Fruit fly (Drosophila melanogaster): ENCODE measurements around the gene PpD3.

PpD3 gene

DNA sequence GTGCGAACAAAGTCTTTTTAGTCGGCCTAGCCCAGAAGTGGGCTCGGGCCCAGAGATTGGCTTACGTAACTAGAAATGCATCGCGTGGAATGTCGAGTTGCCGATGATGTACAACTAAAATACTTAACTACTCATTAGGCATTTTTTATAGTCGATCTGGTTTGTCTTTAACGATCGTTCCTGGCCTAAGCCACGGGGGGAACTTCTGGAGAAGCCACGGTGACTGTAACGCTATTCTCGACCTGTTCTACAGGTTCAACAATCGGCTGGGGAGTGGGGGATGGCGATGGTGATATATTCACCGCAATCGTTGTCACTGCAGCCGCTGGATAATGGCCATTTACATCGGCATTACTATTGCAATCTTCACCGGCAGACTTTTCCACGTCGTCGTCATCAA lies 1.4 kb upstream of the PpD3 start, which contains the start of gene CG34409:
CG34409 (minus strand) TSS at position 101 of the 400 bp plus-strand sequence.
- TF ChIP-seq pad (GFP tag; optimal IDR thresholded peaks at IDR 0.05) (no peak), Crg-1 (GFP tag; optimal IDR thresholded peaks at IDR 0.05) (no peak), CG12768 (GFP tag; optimal IDR thresholded peaks at IDR 0.05) (no peak), CG11617 (GFP tag; optimal IDR thresholded peaks at IDR 0.05) (no peak), CG7101 (tag; optimal IDR thresholded peaks at IDR 0.05) (no peak)

DNA sequence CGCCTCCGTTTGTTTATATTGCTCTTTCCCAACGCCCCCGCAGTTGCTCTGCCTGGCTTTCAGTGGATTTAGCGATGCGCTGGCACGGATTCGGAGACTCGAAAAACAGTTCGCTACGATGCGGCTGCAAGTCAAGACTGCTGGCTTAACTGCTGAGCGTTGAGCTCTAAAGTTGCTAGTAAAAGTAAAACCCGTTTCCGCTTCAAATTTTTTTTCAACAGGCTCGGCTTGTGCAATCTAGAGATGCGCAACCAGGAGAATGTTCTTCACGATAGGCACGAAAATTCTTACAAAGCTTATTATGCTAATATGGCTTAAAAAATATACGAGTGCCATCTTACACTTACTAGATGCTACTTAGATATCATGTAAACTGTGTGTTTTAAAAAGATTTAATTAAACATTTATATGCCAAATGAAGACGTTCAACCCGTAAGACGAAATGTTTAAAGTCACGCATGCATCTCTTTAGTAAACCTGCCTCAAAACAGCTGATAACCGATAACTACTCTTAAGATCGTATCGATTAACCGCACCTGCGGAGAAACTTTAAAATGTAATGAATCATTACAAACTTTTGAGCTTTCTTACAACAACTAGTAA lies 302 bp upstream of the PpD3 start, which contains the start of gene CG12948:
CG12948 (minus strand) TSS at position 473 of the 603 bp plus-strand sequence.
- TF ChIP-seq tj (GFP tag; optimal IDR thresholded peaks at IDR 0.05) (peak; percentile 43), ovo (GFP tag; optimal IDR thresholded peaks at IDR 0.05) (no peak), CG5204 (GFP tag; optimal IDR thresholded peaks at IDR 0.05) (no peak), cic (GFP tag; optimal IDR thresholded peaks at IDR 0.05) (peak; percentile 9), CG7101 (tag; optimal IDR thresholded peaks at IDR 0.05) (peak; percentile 77), kay (GFP tag; ENCODE audit: borderline replicate concordance) (no peak), CG1620 (GFP tag; optimal IDR thresholded peaks at IDR 0.05) (peak; percentile 65), Hr96 (GFP tag; optimal IDR thresholded peaks at IDR 0.05) (no peak), pad (GFP tag; optimal IDR thresholded peaks at IDR 0.05) (peak; percentile 40), CG33017 (tag; optimal IDR thresholded peaks at IDR 0.05) (peak; percentile 64), toe (GFP tag; optimal IDR thresholded peaks at IDR 0.05) (no peak), CG12768 (GFP tag; optimal IDR thresholded peaks at IDR 0.05) (peak; percentile 36), Crg-1 (GFP tag; optimal IDR thresholded peaks at IDR 0.05) (peak; percentile 43), CG14711 (tag; optimal IDR thresholded peaks at IDR 0.05) (peak; percentile 63), Mnt (GFP tag; optimal IDR thresholded peaks at IDR 0.05) (peak; percentile 61), CG7045 (GFP tag; optimal IDR thresholded peaks at IDR 0.05) (peak; percentile 27), cnc (optimal IDR thresholded peaks at IDR 0.05) (no peak), bab1 (GFP tag; optimal IDR thresholded peaks at IDR 0.05) (peak; percentile 68), CG11617 (GFP tag; optimal IDR thresholded peaks at IDR 0.05) (peak; percentile 61), Clk (GFP tag; optimal IDR thresholded peaks at IDR 0.05) (no peak)

DNA sequence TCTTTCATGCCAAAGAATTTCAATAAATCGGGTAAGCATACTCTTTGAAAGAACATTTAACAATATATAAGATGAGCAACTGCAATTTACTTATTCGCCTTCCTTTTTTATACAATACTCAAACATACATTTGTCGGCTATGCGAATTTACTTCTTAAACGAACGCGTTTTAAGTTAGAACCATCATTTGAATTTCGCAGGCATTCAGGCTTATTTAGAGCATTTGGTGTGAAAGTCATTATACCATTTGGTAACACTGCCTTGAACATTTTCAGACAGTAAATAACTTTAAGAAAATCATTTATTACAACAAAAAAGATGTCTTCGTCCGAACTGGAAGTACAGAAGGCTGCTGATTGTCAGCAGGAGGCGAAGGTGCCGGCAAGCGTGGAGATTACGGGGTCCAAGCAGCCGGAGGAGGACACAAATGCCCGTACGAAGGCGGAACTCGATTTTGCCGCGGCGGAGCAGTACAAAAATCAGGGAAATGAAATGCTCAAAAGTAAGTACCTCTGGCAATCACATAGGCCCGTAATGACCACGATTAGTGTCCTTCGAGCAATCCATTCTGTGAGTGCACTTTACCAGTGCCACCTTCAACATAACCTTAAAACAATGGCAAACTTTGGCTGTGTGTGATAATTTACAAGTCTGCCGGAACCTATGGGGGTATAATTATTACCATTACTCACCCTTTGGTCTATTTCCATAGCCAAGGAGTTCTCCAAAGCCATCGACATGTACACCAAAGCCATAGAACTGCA lies 407 bp downstream of the PpD3 start:
- TF ChIP-seq cic (GFP tag; optimal IDR thresholded peaks at IDR 0.05) (no peak), ovo (GFP tag; optimal IDR thresholded peaks at IDR 0.05) (no peak), CG7045 (GFP tag; optimal IDR thresholded peaks at IDR 0.05) (no peak), Mnt (GFP tag; optimal IDR thresholded peaks at IDR 0.05) (no peak), CG1620 (GFP tag; optimal IDR thresholded peaks at IDR 0.05) (no peak), CG12768 (GFP tag; optimal IDR thresholded peaks at IDR 0.05) (no peak), toe (GFP tag; optimal IDR thresholded peaks at IDR 0.05) (no peak)

DNA sequence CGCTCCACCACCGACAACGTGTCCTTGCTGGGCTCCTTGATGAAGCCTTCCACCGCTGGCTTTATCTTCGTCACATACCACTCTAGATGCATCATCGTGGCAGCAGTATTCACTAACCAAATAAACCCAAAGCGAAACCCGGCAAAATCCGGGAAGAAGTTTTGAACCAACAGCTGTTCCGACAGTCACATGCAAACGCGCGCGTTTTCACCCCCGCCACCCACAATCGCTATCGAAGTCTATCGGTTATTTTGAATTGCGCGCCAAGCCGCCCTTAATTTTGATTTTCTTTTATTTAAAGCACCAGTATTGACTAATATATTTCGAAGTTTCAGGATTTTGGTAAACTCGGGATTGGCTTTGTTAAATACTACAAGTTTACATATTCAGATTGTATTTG lies 6.8 kb downstream of the PpD3 start, which contains the start of gene Tti1:
Tti1 (minus strand) TSS at position 200 of the 400 bp plus-strand sequence.
- no peak for TF ChIP-seq CG12768 (GFP tag; optimal IDR thresholded peaks at IDR 0.05)
- TF ChIP-seq tj (GFP tag; optimal IDR thresholded peaks at IDR 0.05), result no peak
- TF ChIP-seq cnc (optimal IDR thresholded peaks at IDR 0.05), result no peak

DNA sequence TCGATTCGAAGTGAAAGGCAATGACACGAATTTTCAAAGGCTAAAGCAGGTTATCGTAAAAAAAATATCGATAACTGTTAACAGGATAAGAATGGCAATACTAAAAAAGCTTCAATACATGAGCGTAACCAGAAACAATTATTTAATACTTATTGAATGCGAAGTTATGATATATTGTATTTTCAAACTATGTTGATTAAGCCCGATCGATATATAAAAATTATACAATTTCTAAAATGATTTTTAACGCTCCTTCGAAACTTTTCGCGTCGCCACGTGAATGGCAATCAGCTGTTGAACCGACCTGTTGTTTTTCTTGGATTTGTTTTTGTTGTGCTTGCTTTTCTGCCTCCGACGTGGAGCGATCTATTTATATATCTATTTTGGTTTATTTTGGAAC lies 8.5 kb downstream of the PpD3 start, which contains the start of the genes Alg12 and Rpt3R:
Alg12 (plus strand) TSS at position 305 of the 400 bp plus-strand sequence.
Rpt3R (minus strand) TSS at position 324 of the 400 bp plus-strand sequence.
- no peak for TF ChIP-seq CG33017 (tag; optimal IDR thresholded peaks at IDR 0.05)
- TF ChIP-seq CG7101 (tag; optimal IDR thresholded peaks at IDR 0.05), result no peak
- no peak for TF ChIP-seq cnc (optimal IDR thresholded peaks at IDR 0.05)
- TF ChIP-seq cic (GFP tag; optimal IDR thresholded peaks at IDR 0.05), result no peak
- TF ChIP-seq bab1 (GFP tag; optimal IDR thresholded peaks at IDR 0.05), result peak; percentile 21
- TF ChIP-seq CG12768 (GFP tag; optimal IDR thresholded peaks at IDR 0.05), result no peak
- TF ChIP-seq Mnt (GFP tag; optimal IDR thresholded peaks at IDR 0.05), result no peak
- peak; percentile 19 for TF ChIP-seq Crg-1 (GFP tag; optimal IDR thresholded peaks at IDR 0.05)
- peak; percentile 4 for TF ChIP-seq CG11617 (GFP tag; optimal IDR thresholded peaks at IDR 0.05)
- TF ChIP-seq CG14711 (tag; optimal IDR thresholded peaks at IDR 0.05), result peak; percentile 71

DNA sequence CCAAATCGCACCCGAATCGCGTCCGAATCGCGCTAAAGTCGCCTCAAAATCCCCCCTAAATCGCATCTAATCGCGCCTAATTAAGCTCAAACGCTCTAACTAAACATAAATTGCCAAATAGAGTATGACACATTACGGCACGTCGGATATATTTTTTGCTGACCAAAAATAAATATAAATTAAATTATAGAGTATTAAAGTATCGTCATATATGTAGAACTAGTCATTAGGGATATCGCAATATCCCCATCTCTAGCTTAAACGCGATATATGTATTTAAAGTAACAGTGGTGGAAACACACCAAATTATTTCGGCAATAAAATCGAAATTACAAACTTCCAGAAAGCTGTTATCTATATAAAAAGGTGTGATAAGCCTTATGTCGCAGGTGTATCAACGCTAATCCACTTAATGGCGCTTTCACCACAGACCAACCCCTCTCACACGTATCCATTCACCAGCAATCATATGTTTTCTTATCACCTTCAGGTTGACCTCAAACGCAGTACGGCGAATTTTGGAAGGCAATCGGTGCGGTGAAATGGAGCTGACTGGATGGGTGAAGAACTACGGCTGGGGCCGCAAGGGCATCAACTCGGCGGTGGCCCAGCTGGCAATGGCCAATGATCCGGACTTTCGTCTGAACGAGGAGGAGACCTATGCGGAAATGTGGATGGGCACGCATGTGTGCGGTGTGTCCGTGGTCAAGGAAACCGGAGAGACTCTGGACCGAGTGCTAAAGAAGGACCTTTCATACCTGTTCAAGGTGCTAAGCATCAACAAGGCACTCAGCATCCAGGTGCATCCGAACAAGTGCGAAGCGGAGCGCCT lies 11.9 kb downstream of the PpD3 start, which contains the start of gene Mpi:
Mpi (plus strand) TSS at position 263 of the 832 bp plus-strand sequence.
- peak; percentile 21 for TF ChIP-seq CG33017 (tag; optimal IDR thresholded peaks at IDR 0.05)
- TF ChIP-seq toe (GFP tag; optimal IDR thresholded peaks at IDR 0.05), result no peak
- no peak for TF ChIP-seq pad (GFP tag; optimal IDR thresholded peaks at IDR 0.05)
- TF ChIP-seq CG7101 (tag; optimal IDR thresholded peaks at IDR 0.05), result peak; percentile 2
- peak; percentile 43 for TF ChIP-seq Mnt (GFP tag; optimal IDR thresholded peaks at IDR 0.05)
- TF ChIP-seq CG5204 (GFP tag; optimal IDR thresholded peaks at IDR 0.05), result no peak
- TF ChIP-seq CG12768 (GFP tag; optimal IDR thresholded peaks at IDR 0.05), result peak; percentile 44
- no peak for TF ChIP-seq Clk (GFP tag; optimal IDR thresholded peaks at IDR 0.05)
- TF ChIP-seq CG14711 (tag; optimal IDR thresholded peaks at IDR 0.05), result no peak
- peak; percentile 85 for TF ChIP-seq cic (GFP tag; optimal IDR thresholded peaks at IDR 0.05)
- peak; percentile 23 for TF ChIP-seq CG1620 (GFP tag; optimal IDR thresholded peaks at IDR 0.05)
- TF ChIP-seq tj (GFP tag; optimal IDR thresholded peaks at IDR 0.05), result peak; percentile 38
- peak; percentile 70 for TF ChIP-seq bab1 (GFP tag; optimal IDR thresholded peaks at IDR 0.05)
- TF ChIP-seq Crg-1 (GFP tag; optimal IDR thresholded peaks at IDR 0.05), result no peak
- no peak for TF ChIP-seq CG7045 (GFP tag; optimal IDR thresholded peaks at IDR 0.05)
- TF ChIP-seq CG11617 (GFP tag; optimal IDR thresholded peaks at IDR 0.05), result peak; percentile 50
- no peak for TF ChIP-seq cnc (optimal IDR thresholded peaks at IDR 0.05)
- no peak for TF ChIP-seq kay (GFP tag; ENCODE audit: borderline replicate concordance)
- TF ChIP-seq Hr96 (GFP tag; optimal IDR thresholded peaks at IDR 0.05), result no peak
- TF ChIP-seq ovo (GFP tag; optimal IDR thresholded peaks at IDR 0.05), result no peak

Data from whole organism, adult.